Fruit fly (Drosophila melanogaster) S2 (cell line): ENCODE data around the gene CG9459.

ENCODE experiments used
- CG8478 ChIP-seq: fragments of >200 bp; optimal IDR thresholded peaks from 2 replicates; lab custom pipeline; 2018
- CTCF ChIP-seq, 2 experiments: fragments of >200 bp; optimal IDR thresholded peaks; 2 replicates each; lab custom pipeline; 2018

DNA sequence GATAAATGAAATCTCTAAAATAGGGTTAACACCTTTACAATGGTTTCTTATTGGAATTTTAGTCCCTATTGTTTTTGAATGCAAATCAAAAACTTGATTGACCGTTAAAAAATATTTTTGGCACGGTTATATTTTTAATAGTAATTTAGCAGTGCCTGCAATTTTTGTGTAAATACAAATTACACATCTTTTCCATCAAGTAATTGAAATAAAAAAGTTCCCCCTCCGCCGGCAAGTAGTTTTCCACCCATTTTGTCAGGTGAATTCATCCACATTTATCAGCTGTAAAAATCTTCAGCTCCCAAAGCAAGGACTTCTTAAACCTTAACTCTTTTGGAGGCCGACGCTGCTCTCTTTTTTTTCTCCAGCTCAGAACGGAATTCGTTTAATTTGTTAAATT is 5.5 kb upstream of the CG9459 start, which contains the start of gene CG34302:
- TF ChIP-seq CTCF (optimal IDR thresholded peaks at IDR 0.05; lab: Kevin White, UChicago) (no peak), CG8478 (lab: Kevin White, UChicago) (no peak)
